Worm (Caenorhabditis elegans) whole organism, early embryonic: ENCODE data around the gene W04E12.7.

Experiments used
- B0310.2 ChIP-seq: sonication (generic microtip); optimal IDR thresholded peaks from 2 replicates; lab custom pipeline; 2016; ENCODE audit warnings: mild to moderate bottlenecking, missing genetic modification characterization, missing compliant biosample characterization
- ama-1 ChIP-seq: fragments of 150-350 bp; optimal IDR thresholded peaks from 2 replicates; lab custom pipeline; 2014
- ceh-13 ChIP-seq: fragments of 200-800 bp; sonication (Bioruptor generic); optimal IDR thresholded peaks from 2 replicates; lab custom pipeline; 2018; ENCODE audit warnings: mild to moderate bottlenecking, missing genetic modification characterization, missing compliant biosample characterization

ce11 chrV:19778608-19779007, 41.2 kb upstream of the W04E12.7 start, which contains the start of gene fbxa-194:
- no peak for TF ChIP-seq B0310.2
- TF ChIP-seq ceh-13 (GFP tag; lab: Kevin White, UChicago) = no peak
- no peak for TF ChIP-seq ama-1 (lab: Kevin White, UChicago)
